Fruit fly (Drosophila melanogaster) whole organism, embryonic: ENCODE results near the gene CG13285.
A peak's percentile ranks its signal among the peaks of the same experiment; 100 is the strongest.

Experiments
- Ada2b ChIP-seq: fragments of 200-800 bp; sonication (Bioruptor generic); IDR thresholded peaks from 2 replicates; pipeline ENCODE4 v1.3.6; 2022; ENCODE audit warnings: missing biosample characterization, missing genetic modification characterization
- Aef1 ChIP-seq: fragments of 200-800 bp; sonication (Bioruptor generic); IDR thresholded peaks from 3 replicates; pipeline ENCODE4 v1.3.6; 2022; ENCODE audit warnings: missing biosample characterization, missing genetic modification characterization
- CG10654 ChIP-seq: fragments of 200-800 bp; sonication (Bioruptor generic); optimal IDR thresholded peaks from 2 replicates; lab custom pipeline; 2016; ENCODE audit warnings: missing biosample characterization, missing genetic modification characterization
- CG10959 ChIP-seq: fragments of 200-800 bp; sonication (Bioruptor generic); IDR thresholded peaks from 2 replicates; pipeline ENCODE4 v1.3.6; 2022; ENCODE audit warnings: missing biosample characterization, missing genetic modification characterization
- CG11696 ChIP-seq: fragments of 200-800 bp; sonication (Bioruptor generic); IDR thresholded peaks from 2 replicates; pipeline ENCODE4 v1.3.6; 2022; ENCODE audit warnings: missing biosample characterization, missing genetic modification characterization
- CG12071 ChIP-seq: fragments of 200-800 bp; sonication (Bioruptor generic); optimal IDR thresholded peaks from 3 replicates; lab custom pipeline; 2018; ENCODE audit warnings: missing biosample characterization, mild to moderate bottlenecking, missing genetic modification characterization
- CG12219 ChIP-seq: fragments of 200-800 bp; sonication (Bioruptor generic); optimal IDR thresholded peaks from 3 replicates; lab custom pipeline; 2018; ENCODE audit warnings: missing biosample characterization, mild to moderate bottlenecking, missing genetic modification characterization
- CG14050 ChIP-seq: fragments of 200-800 bp; sonication (Bioruptor generic); IDR thresholded peaks from 3 replicates; pipeline ENCODE4 v1.3.6; 2022; ENCODE audit warnings: missing biosample characterization, missing genetic modification characterization
- CG1603 ChIP-seq: fragments of 200-800 bp; sonication (Bioruptor generic); optimal IDR thresholded peaks from 2 replicates; lab custom pipeline; 2019; ENCODE audit warnings: missing biosample characterization, mild to moderate bottlenecking, missing genetic modification characterization, moderate library complexity
- CG17612 ChIP-seq: fragments of 200-800 bp; sonication (Bioruptor generic); IDR thresholded peaks from 2 replicates; pipeline ENCODE4 v1.3.6; 2022; ENCODE audit warnings: missing biosample characterization, missing genetic modification characterization
- CG17829 ChIP-seq: fragments of 200-800 bp; optimal IDR thresholded peaks from 2 replicates; lab custom pipeline; 2019; ENCODE audit warnings: missing biosample characterization, mild to moderate bottlenecking, missing genetic modification characterization, moderate library complexity
- CG18011 ChIP-seq: fragments of 200-800 bp; sonication (Bioruptor generic); optimal IDR thresholded peaks from 2 replicates; lab custom pipeline; 2017; ENCODE audit warnings: missing biosample characterization, missing genetic modification characterization, mild to moderate bottlenecking, moderate library complexity, missing genotype
- CG18262 ChIP-seq: fragments of 200-800 bp; optimal IDR thresholded peaks from 3 replicates; lab custom pipeline; 2019; ENCODE audit warnings: missing biosample characterization, mild to moderate bottlenecking, missing genetic modification characterization, moderate library complexity
- CG18619 ChIP-seq: fragments of 200-800 bp; sonication (Bioruptor generic); optimal IDR thresholded peaks from 3 replicates; lab custom pipeline; 2017; ENCODE audit warnings: missing biosample characterization, mild to moderate bottlenecking, missing genetic modification characterization
- CG2120 ChIP-seq: fragments of 200-800 bp; sonication (Bioruptor generic); optimal IDR thresholded peaks from 3 replicates; lab custom pipeline; 2016; ENCODE audit warnings: missing biosample characterization, missing genetic modification characterization
- CG2199 ChIP-seq: fragments of 200-800 bp; sonication (Bioruptor generic); IDR thresholded peaks from 3 replicates; pipeline ENCODE4 v1.3.6; 2022; ENCODE audit warnings: missing biosample characterization, missing genetic modification characterization
- CG2678 ChIP-seq: fragments of 200-800 bp; sonication (Bioruptor generic); optimal IDR thresholded peaks from 3 replicates; lab custom pipeline; 2019; ENCODE audit warnings: missing biosample characterization, mild to moderate bottlenecking, missing genetic modification characterization, moderate library complexity
- CG4820 ChIP-seq: fragments of 200-800 bp; sonication (Bioruptor generic); optimal IDR thresholded peaks from 3 replicates; lab custom pipeline; 2016; ENCODE audit warnings: missing biosample characterization, missing genetic modification characterization
- CG7745 ChIP-seq: fragments of 200-800 bp; sonication (Bioruptor generic); optimal IDR thresholded peaks from 2 replicates; lab custom pipeline; 2018; ENCODE audit warnings: missing biosample characterization, mild to moderate bottlenecking, missing genetic modification characterization, moderate library complexity
- CG9437 ChIP-seq: fragments of 200-800 bp; sonication (Bioruptor generic); optimal IDR thresholded peaks from 2 replicates; lab custom pipeline; 2018; ENCODE audit warnings: missing biosample characterization, mild to moderate bottlenecking, missing genetic modification characterization
- CG9932 ChIP-seq: fragments of 200-800 bp; sonication (Bioruptor generic); IDR thresholded peaks from 2 replicates; pipeline ENCODE4 v1.3.6; 2022; ENCODE audit warnings: missing biosample characterization, missing genetic modification characterization
- Dek ChIP-seq: fragments of 200-800 bp; sonication (Bioruptor generic); optimal IDR thresholded peaks from 3 replicates; lab custom pipeline; 2019; ENCODE audit warnings: missing biosample characterization, mild to moderate bottlenecking, missing genetic modification characterization, moderate library complexity
- Elba2 ChIP-seq: fragments of 200-800 bp; sonication (Bioruptor generic); optimal IDR thresholded peaks from 3 replicates; lab custom pipeline; 2016; ENCODE audit warnings: missing biosample characterization, missing genetic modification characterization
- Fer2 ChIP-seq: fragments of 200-800 bp; sonication (Bioruptor generic); optimal IDR thresholded peaks from 2 replicates; lab custom pipeline; 2018; ENCODE audit warnings: missing biosample characterization, mild to moderate bottlenecking, missing genetic modification characterization, moderate library complexity
- Fer3 ChIP-seq: fragments of 200-800 bp; sonication (Bioruptor generic); optimal IDR thresholded peaks from 2 replicates; lab custom pipeline; 2018; ENCODE audit warnings: missing biosample characterization, mild to moderate bottlenecking, missing genetic modification characterization, moderate library complexity
- H15 ChIP-seq: fragments of 200-800 bp; sonication (Bioruptor generic); IDR thresholded peaks from 3 replicates; pipeline ENCODE4 v1.3.6; 2022; ENCODE audit warnings: missing biosample characterization, missing genetic modification characterization
- HHEX ChIP-seq: fragments of 200-800 bp; sonication (Bioruptor generic); optimal IDR thresholded peaks from 3 replicates; lab custom pipeline; 2017; ENCODE audit warnings: missing biosample characterization, mild to moderate bottlenecking, missing genetic modification characterization, missing genetic modification reagents
- HLHmδ ChIP-seq: fragments of 200-800 bp; sonication (Bioruptor generic); optimal IDR thresholded peaks from 2 replicates; lab custom pipeline; 2018; ENCODE audit warnings: missing biosample characterization, mild to moderate bottlenecking, missing genetic modification characterization, moderate library complexity
- Hr78 ChIP-seq, 2 experiments: fragments of 200-800 bp in 1 of 2; fragments of >200 bp in 1 of 2; sonication (Bioruptor generic) in 1 of 2; optimal IDR thresholded peaks; 2 replicates each; lab custom pipeline; 2017 to 2019; ENCODE audit warnings: missing biosample characterization in 2 of 2, missing genetic modification characterization in 2 of 2, mild to moderate bottlenecking in 1 of 2, moderate library complexity in 1 of 2
- Meics ChIP-seq: fragments of 200-800 bp; sonication (Bioruptor generic); optimal IDR thresholded peaks from 2 replicates; lab custom pipeline; 2017; ENCODE audit warnings: missing biosample characterization, mild to moderate bottlenecking, missing genetic modification characterization
- Nf-YA ChIP-seq: fragments of 200-800 bp; sonication (Bioruptor generic); IDR thresholded peaks from 2 replicates; pipeline ENCODE4 v1.3.6; 2022; ENCODE audit warnings: missing biosample characterization, missing genetic modification characterization
- Poxn ChIP-seq: fragments of 200-800 bp; sonication (Bioruptor generic); IDR thresholded peaks from 2 replicates; pipeline ENCODE4 v1.3.6; 2022; ENCODE audit warnings: missing biosample characterization, missing genetic modification characterization
- Ravus ChIP-seq: fragments of 200-800 bp; sonication (Bioruptor generic); IDR thresholded peaks from 2 replicates; pipeline ENCODE4 v1.3.6; 2022; ENCODE audit warnings: missing biosample characterization, missing genetic modification characterization
- Side ChIP-seq: fragments of 200-800 bp; sonication (Bioruptor generic); optimal IDR thresholded peaks from 2 replicates; lab custom pipeline; 2016; ENCODE audit warnings: missing biosample characterization, missing genetic modification characterization
- caup ChIP-seq: fragments of 200-800 bp; sonication (Bioruptor generic); optimal IDR thresholded peaks from 3 replicates; lab custom pipeline; 2017; ENCODE audit warnings: missing biosample characterization, mild to moderate bottlenecking, missing genetic modification characterization, moderate library complexity; ENCODE audit not compliant: severe bottlenecking
- cwo ChIP-seq: fragments of 200-800 bp; sonication (Bioruptor generic); optimal IDR thresholded peaks from 3 replicates; lab custom pipeline; 2017; ENCODE audit warnings: missing biosample characterization, missing genetic modification characterization, mild to moderate bottlenecking, moderate library complexity, missing genetic modification reagents
- esg ChIP-seq: fragments of 200-800 bp; sonication (Bioruptor generic); conservative IDR thresholded peaks from 2 replicates; pipeline ENCODE4 v1.3.6; 2022; ENCODE audit warnings: missing biosample characterization, missing genetic modification characterization
- fd102C ChIP-seq: fragments of 200-800 bp; sonication (Bioruptor generic); optimal IDR thresholded peaks from 2 replicates; lab custom pipeline; 2018; ENCODE audit warnings: missing biosample characterization, mild to moderate bottlenecking, missing genetic modification characterization, moderate library complexity
- fd3F ChIP-seq: fragments of 200-800 bp; sonication (Bioruptor generic); optimal IDR thresholded peaks from 2 replicates; lab custom pipeline; 2018; ENCODE audit warnings: missing biosample characterization, mild to moderate bottlenecking, missing genetic modification characterization, moderate library complexity
- gsb-n ChIP-seq: fragments of 200-800 bp; sonication (Bioruptor generic); optimal IDR thresholded peaks from 3 replicates; lab custom pipeline; 2018; ENCODE audit warnings: missing biosample characterization, mild to moderate bottlenecking, missing genetic modification characterization
- klu ChIP-seq: fragments of 200-800 bp; sonication (Bioruptor generic); IDR thresholded peaks from 2 replicates; pipeline ENCODE4 v1.3.6; 2022; ENCODE audit warnings: missing biosample characterization, missing genetic modification characterization
- lab ChIP-seq: fragments of 200-800 bp; sonication (Bioruptor generic); optimal IDR thresholded peaks from 3 replicates; lab custom pipeline; 2017; ENCODE audit warnings: missing biosample characterization, missing genetic modification characterization, mild to moderate bottlenecking, moderate library complexity, missing genetic modification reagents
- lbe ChIP-seq: fragments of 200-800 bp; sonication (Bioruptor generic); optimal IDR thresholded peaks from 2 replicates; lab custom pipeline; 2016; ENCODE audit warnings: missing biosample characterization, mild to moderate bottlenecking, missing genetic modification characterization
- nmo ChIP-seq: fragments of 200-800 bp; sonication (Bioruptor generic); optimal IDR thresholded peaks from 2 replicates; lab custom pipeline; 2018; ENCODE audit warnings: missing biosample characterization, mild to moderate bottlenecking, missing genetic modification characterization, moderate library complexity
- pb ChIP-seq: fragments of 200-800 bp; sonication (Bioruptor generic); optimal IDR thresholded peaks from 3 replicates; lab custom pipeline; 2016; ENCODE audit warnings: missing biosample characterization, missing genetic modification characterization
- tap ChIP-seq: fragments of 200-800 bp; optimal IDR thresholded peaks from 3 replicates; lab custom pipeline; 2019; ENCODE audit warnings: missing biosample characterization, mild to moderate bottlenecking, missing genetic modification characterization, moderate library complexity
- ttk ChIP-seq: fragments of 200-800 bp; sonication (Bioruptor generic); IDR thresholded peaks from 2 replicates; pipeline ENCODE4 v2.1.2; 2022; ENCODE audit warnings: missing biosample characterization, missing genetic modification characterization
- tx ChIP-seq: fragments of 200-800 bp; sonication (Bioruptor generic); optimal IDR thresholded peaks from 2 replicates; lab custom pipeline; 2016; ENCODE audit warnings: missing biosample characterization, missing genetic modification characterization
- zf30C ChIP-seq: fragments of 200-800 bp; sonication (Bioruptor generic); optimal IDR thresholded peaks from 3 replicates; lab custom pipeline; 2018; ENCODE audit warnings: missing biosample characterization, mild to moderate bottlenecking, missing genetic modification characterization
- zfh1 ChIP-seq: fragments of 200-800 bp; sonication (Bioruptor generic); IDR thresholded peaks from 3 replicates; pipeline ENCODE4 v1.3.6; 2022; ENCODE audit warnings: missing biosample characterization, missing genetic modification characterization

Gene CG13285

DNA sequence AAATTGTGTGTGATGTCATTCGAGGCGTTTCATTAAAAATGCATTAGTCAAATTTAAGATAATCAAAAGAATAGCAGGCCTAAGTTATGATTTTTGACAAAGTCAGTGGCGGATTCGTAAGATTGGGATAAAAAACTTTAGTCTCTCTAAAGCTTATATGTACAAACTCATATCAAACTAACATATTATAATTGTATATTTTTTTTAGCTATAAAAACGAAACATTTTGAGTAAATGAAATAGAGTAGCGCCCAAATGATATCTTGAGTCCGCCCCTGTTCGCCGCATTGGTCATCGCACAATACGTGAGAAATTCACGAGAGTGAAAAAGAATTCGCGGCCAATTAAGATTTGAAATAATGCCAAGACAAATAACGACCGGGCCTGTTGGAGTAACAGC, 18.8 kb upstream of the CG13285 start (continued):
- TF ChIP-seq nmo: peak; percentile 52
- TF ChIP-seq Elba2 (GFP tag; lab: Kevin White, UChicago): no peak
- TF ChIP-seq CG2678 (tag; lab: Kevin White, UChicago): peak; percentile 67
- TF ChIP-seq CG10654 (GFP tag; lab: Kevin White, UChicago): peak; percentile 7
- TF ChIP-seq CG10959 (GFP tag; lab: Robert Waterston, UW): no peak
- peak; percentile 38 for TF ChIP-seq Dek (tag; lab: Kevin White, UChicago)
- peak; percentile 67 for TF ChIP-seq Meics (GFP tag; lab: Kevin White, UChicago)
- no peak for TF ChIP-seq Side (GFP tag; lab: Kevin White, UChicago)
- TF ChIP-seq cwo (GFP tag; lab: Kevin White, UChicago): peak; percentile 37
- TF ChIP-seq klu (GFP tag; lab: Robert Waterston, UW): peak; percentile 28; the same call in 1 of the 2 replicates
- no peak for TF ChIP-seq pb (GFP tag; lab: Kevin White, UChicago)
- no peak for TF ChIP-seq CG18011 (GFP tag; lab: Kevin White, UChicago)
- peak; percentile 49; the same call in 1 of the 2 replicates for TF ChIP-seq ttk
- no peak for TF ChIP-seq CG12071
- TF ChIP-seq lab: peak; percentile 67
- peak; percentile 24; the same call in 1 of the 2 replicates for TF ChIP-seq CG17612
- TF ChIP-seq esg (GFP tag; lab: Robert Waterston, UW): peak; percentile 61
- TF ChIP-seq Ravus (GFP tag; lab: Robert Waterston, UW): peak; percentile 20; the same call in 1 of the 2 replicates
- TF ChIP-seq Fer3 (tag; lab: Kevin White, UChicago): peak; percentile 65
- TF ChIP-seq Fer2: peak; percentile 22
- no peak for TF ChIP-seq CG2199 (GFP tag; lab: Robert Waterston, UW)
- no peak for TF ChIP-seq Poxn (GFP tag; lab: Robert Waterston, UW)
- TF ChIP-seq CG14050 (GFP tag; lab: Robert Waterston, UW): peak; percentile 31; the same call in 2 of the 3 replicates
- no peak for TF ChIP-seq CG17829 (tag; lab: Kevin White, UChicago)
- peak; percentile 19 for TF ChIP-seq CG18619
- TF ChIP-seq CG12219 (GFP tag; lab: Kevin White, UChicago): peak; percentile 15
- no peak for TF ChIP-seq Hr78 (GFP tag; optimal IDR thresholded peaks at IDR 0.05; lab: Kevin White, UChicago)
- no peak for TF ChIP-seq CG9437 (GFP tag; lab: Kevin White, UChicago)
- peak; percentile 75 for TF ChIP-seq CG9932 (GFP tag; lab: Robert Waterston, UW)
- peak; percentile 79 for TF ChIP-seq Aef1 (GFP tag; lab: Robert Waterston, UW)
- TF ChIP-seq tx (GFP tag; lab: Kevin White, UChicago): no peak
- no peak for TF ChIP-seq CG11696 (GFP tag; lab: Robert Waterston, UW)
- TF ChIP-seq CG2120 (GFP tag; lab: Kevin White, UChicago): peak; percentile 56
- no peak for TF ChIP-seq CG1603 (tag; lab: Kevin White, UChicago)
- TF ChIP-seq CG7745: no peak
- TF ChIP-seq HLHmδ: no peak
- TF ChIP-seq fd3F (GFP tag; lab: Kevin White, UChicago): peak; percentile 58
- no peak for TF ChIP-seq zf30C (GFP tag; lab: Kevin White, UChicago)
- TF ChIP-seq caup (GFP tag; lab: Kevin White, UChicago): peak; percentile 25
- TF ChIP-seq gsb-n (tag; lab: Kevin White, UChicago): no peak
- peak; percentile 12 for TF ChIP-seq CG4820 (GFP tag; lab: Kevin White, UChicago)
- peak; percentile 47 for TF ChIP-seq lbe (GFP tag; lab: Kevin White, UChicago)
- peak; percentile 35 for TF ChIP-seq CG18262 (tag; lab: Kevin White, UChicago)
- TF ChIP-seq tap (tag; lab: Kevin White, UChicago): peak; percentile 31
- peak; percentile 80 for TF ChIP-seq Ada2b (GFP tag; lab: Robert Waterston, UW)
- TF ChIP-seq zfh1: 0 out of 3 replicates have a peak, but pooled peaks have one; percentile 62
- TF ChIP-seq H15: peak; percentile 67; the same call in 1 of the 3 replicates
- no peak for TF ChIP-seq Nf-YA
- peak; percentile 51 for TF ChIP-seq HHEX
- TF ChIP-seq fd102C (GFP tag; lab: Kevin White, UChicago): no peak
